In the genomic region with DNA sequence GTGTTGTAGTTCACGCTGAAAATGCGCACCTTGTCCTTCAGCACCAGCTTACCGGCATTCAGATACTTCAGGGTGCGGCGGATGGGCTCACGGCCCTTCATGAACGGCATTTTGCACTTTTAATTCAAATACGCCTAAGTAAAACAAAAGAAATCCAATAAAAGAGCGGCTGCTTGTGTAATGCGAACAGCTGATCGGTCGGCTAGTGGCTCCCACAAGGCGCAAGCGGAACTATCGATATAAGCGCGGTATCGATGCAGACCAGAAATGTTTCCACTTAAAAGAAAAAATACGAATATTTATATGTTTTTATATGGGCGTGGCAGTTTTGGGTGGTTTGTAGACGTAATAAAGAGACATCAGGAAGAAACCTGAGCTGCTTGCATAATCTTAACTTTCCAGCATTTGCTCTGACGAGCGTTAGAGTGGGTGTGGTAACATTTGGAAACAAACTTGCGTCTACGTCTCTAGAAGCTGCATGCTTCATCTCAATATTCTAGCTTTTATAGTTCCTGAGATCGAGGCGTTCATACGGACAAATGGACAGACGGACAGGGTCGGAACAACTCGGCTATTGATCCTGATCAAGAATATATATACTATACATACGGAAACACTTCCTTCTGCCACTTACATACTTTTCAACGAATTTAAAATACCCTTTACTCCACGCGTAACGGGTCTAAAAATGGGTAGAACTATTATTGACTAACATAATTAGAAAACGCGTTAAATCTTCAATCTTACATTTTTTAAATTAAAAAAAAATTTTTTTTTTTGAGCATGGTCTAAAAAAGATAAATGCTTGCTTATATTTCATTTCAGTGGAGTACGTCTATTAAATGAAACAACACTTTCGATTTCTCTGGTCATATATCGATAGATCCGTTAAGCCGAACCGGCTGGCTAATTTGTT, we compare ENCODE assay signal across 1 fruit fly cellular context.
TF ChIP-seq lines count a peak whose summit lies in the region.

A gene (minus strand): TSS at position 199 of the 916 bp plus-strand sequence.
A gene (plus strand): TSS at position 894 of the 916 bp plus-strand sequence.

TF ChIP-seq in whole organism, embryonic, 481 proteins besides CTCF, POLR2A, EP300 and RAD21 (continued from another document and continues in another):
- TF ChIP-seq cwo (GFP tag; optimal IDR thresholded peaks at IDR 0.05; lab: Kevin White, UChicago) (no peak), fd64A (GFP tag; optimal IDR thresholded peaks at IDR 0.05; lab: Kevin White, UChicago) (no peak), bcd (GFP tag; optimal IDR thresholded peaks at IDR 0.05; lab: Kevin White, UChicago) (peak; percentile 22), CG5953 (GFP tag; IDR thresholded peaks at IDR 0.05; lab: Robert Waterston, UW) (no peak), nmo (GFP tag; optimal IDR thresholded peaks at IDR 0.05; lab: Kevin White, UChicago) (peak; percentile 61), NK7.1 (GFP tag; optimal IDR thresholded peaks at IDR 0.05; lab: Kevin White, UChicago) (no peak), otp (GFP tag; IDR thresholded peaks at IDR 0.05; lab: Robert Waterston, UW) (no peak), ato (GFP tag; IDR thresholded peaks at IDR 0.05; lab: Robert Waterston, UW; ENCODE audit: partially characterized antibody) (peak; percentile 34; the same call in 1 of the 2 replicates), CG17802 (tag; optimal IDR thresholded peaks at IDR 0.05; lab: Kevin White, UChicago) (peak; percentile 42), tna (GFP tag; IDR thresholded peaks at IDR 0.05; lab: Robert Waterston, UW; ENCODE audit: partially characterized antibody) (0 out of 2 replicates have a peak, but pooled peaks have one; percentile 24), CG17912 (GFP tag; optimal IDR thresholded peaks at IDR 0.05; lab: Kevin White, UChicago) (no peak), CG32772 (GFP tag; IDR thresholded peaks at IDR 0.05; lab: Robert Waterston, UW) (no peak), trh (GFP tag; optimal IDR thresholded peaks at IDR 0.05; lab: Kevin White, UChicago) (no peak), wek (GFP tag; optimal IDR thresholded peaks at IDR 0.05; lab: Kevin White, UChicago) (no peak), CG13287 (GFP tag; IDR thresholded peaks at IDR 0.05; lab: Robert Waterston, UW; ENCODE audit: partially characterized antibody) (peak; percentile 51), dimm (GFP tag; IDR thresholded peaks at IDR 0.05; lab: Robert Waterston, UW) (no peak), Atf-2 (GFP tag; optimal IDR thresholded peaks at IDR 0.05; lab: Kevin White, UChicago) (peak; percentile 4), ash1 (GFP tag; optimal IDR thresholded peaks at IDR 0.05; lab: Kevin White, UChicago) (no peak), bab2 (GFP tag; optimal IDR thresholded peaks at IDR 0.05; lab: Kevin White, UChicago) (no peak), CG15514 (GFP tag; optimal IDR thresholded peaks at IDR 0.05; lab: Kevin White, UChicago) (no peak), Ptx1 (GFP tag; IDR thresholded peaks at IDR 0.05; lab: Robert Waterston, UW) (peak; percentile 65), CG10267 (tag; optimal IDR thresholded peaks at IDR 0.05; lab: Kevin White, UChicago) (no peak), Bteb2 (GFP tag; optimal IDR thresholded peaks at IDR 0.05; lab: Kevin White, UChicago) (no peak), ham (GFP tag; IDR thresholded peaks at IDR 0.05; lab: Robert Waterston, UW) (no peak), Med (GFP tag; lab: Kevin White, UChicago) (peak; percentile 55), CG13424 (tag; optimal IDR thresholded peaks at IDR 0.05; lab: Kevin White, UChicago) (no peak), CG3407 (GFP tag; optimal IDR thresholded peaks at IDR 0.05; lab: Kevin White, UChicago) (no peak), yki (optimal IDR thresholded peaks at IDR 0.05; lab: Kevin White, UChicago) (no peak), CG1529 (GFP tag; optimal IDR thresholded peaks at IDR 0.05; lab: Kevin White, UChicago) (no peak), Fer1 (GFP tag; optimal IDR thresholded peaks at IDR 0.05; lab: Kevin White, UChicago) (no peak), CG4730 (GFP tag; IDR thresholded peaks at IDR 0.05; lab: Robert Waterston, UW) (0 out of 2 replicates have a peak, but pooled peaks have one; percentile 33), CG10979 (tag; optimal IDR thresholded peaks at IDR 0.05; lab: Kevin White, UChicago) (peak; percentile 3), Asciz (GFP tag; optimal IDR thresholded peaks at IDR 0.05; lab: Kevin White, UChicago) (no peak), nom (GFP tag; optimal IDR thresholded peaks at IDR 0.05; lab: Kevin White, UChicago) (no peak), Side (GFP tag; optimal IDR thresholded peaks at IDR 0.05; lab: Kevin White, UChicago) (no peak), CG2199 (GFP tag; IDR thresholded peaks at IDR 0.05; lab: Robert Waterston, UW) (no peak), mld (GFP tag; IDR thresholded peaks at IDR 0.05; lab: Robert Waterston, UW; ENCODE audit: partially characterized antibody) (no peak), Fer2 (tag; optimal IDR thresholded peaks at IDR 0.05; lab: Kevin White, UChicago) (peak; percentile 11), chif (GFP tag; optimal IDR thresholded peaks at IDR 0.05; lab: Kevin White, UChicago) (peak in 1 of 2 experiments; percentile 44), Neu2 (GFP tag; optimal IDR thresholded peaks at IDR 0.05; lab: Kevin White, UChicago; ENCODE audit: borderline replicate concordance) (no peak), Hr3 (GFP tag; optimal IDR thresholded peaks at IDR 0.05; lab: Kevin White, UChicago) (peak; percentile 2), YL-1 (GFP tag; optimal IDR thresholded peaks at IDR 0.05; lab: Kevin White, UChicago) (no peak), Sry-β (GFP tag; optimal IDR thresholded peaks at IDR 0.05; lab: Kevin White, UChicago) (no peak), Myb (GFP tag; optimal IDR thresholded peaks at IDR 0.05; lab: Kevin White, UChicago) (peak; percentile 22), CG7556 (GFP tag; optimal IDR thresholded peaks at IDR 0.05; lab: Kevin White, UChicago) (no peak), HmgD (GFP tag; optimal IDR thresholded peaks at IDR 0.05; lab: Kevin White, UChicago) (no peak), fd96Cb (tag; optimal IDR thresholded peaks at IDR 0.05; lab: Kevin White, UChicago) (peak; percentile 30), usp (GFP tag; optimal IDR thresholded peaks at IDR 0.05; lab: Kevin White, UChicago) (no peak), inv (GFP tag; IDR thresholded peaks at IDR 0.05; lab: Robert Waterston, UW; ENCODE audit: partially characterized antibody) (peak; percentile 52), dmrt11E (tag; optimal IDR thresholded peaks at IDR 0.05; lab: Kevin White, UChicago) (peak; percentile 53), lov (optimal IDR thresholded peaks at IDR 0.05; lab: Kevin White, UChicago) (no peak), lov (GFP tag; IDR thresholded peaks at IDR 0.05; lab: Robert Waterston, UW) (no peak), bsh (GFP tag; optimal IDR thresholded peaks at IDR 0.05; lab: Kevin White, UChicago) (peak in 1 of 2 experiments; percentile 18), CG13894 (tag; optimal IDR thresholded peaks at IDR 0.05; lab: Kevin White, UChicago) (no peak), jigr1 (GFP tag; IDR thresholded peaks at IDR 0.05; lab: Robert Waterston, UW) (0 out of 3 replicates have a peak, but pooled peaks have one; percentile 22), BEAF-32 (GFP tag; optimal IDR thresholded peaks at IDR 0.05; lab: Kevin White, UChicago) (peak; percentile 66), CG13296 (GFP tag; optimal IDR thresholded peaks at IDR 0.05; lab: Kevin White, UChicago) (no peak), pum (GFP tag; optimal IDR thresholded peaks at IDR 0.05; lab: Kevin White, UChicago) (no peak), Eip74EF (GFP tag; optimal IDR thresholded peaks at IDR 0.05; lab: Kevin White, UChicago) (peak in 1 of 2 experiments; percentile 54), CG34376 (GFP tag; optimal IDR thresholded peaks at IDR 0.05; lab: Kevin White, UChicago) (no peak), nerfin-2 (GFP tag; IDR thresholded peaks at IDR 0.05; lab: Robert Waterston, UW; ENCODE audit: partially characterized antibody) (no peak), HLHmδ (GFP tag; optimal IDR thresholded peaks at IDR 0.05; lab: Kevin White, UChicago) (no peak), peb (GFP tag; IDR thresholded peaks at IDR 0.05; lab: Robert Waterston, UW) (no peak), wdn (GFP tag; IDR thresholded peaks at IDR 0.05; lab: Robert Waterston, UW) (no peak), CG15269 (tag; optimal IDR thresholded peaks at IDR 0.05; lab: Kevin White, UChicago) (peak; percentile 18), slou (GFP tag; optimal IDR thresholded peaks at IDR 0.05; lab: Kevin White, UChicago) (no peak), CG16815 (GFP tag; optimal IDR thresholded peaks at IDR 0.05; lab: Kevin White, UChicago) (peak; percentile 49), ems (GFP tag; optimal IDR thresholded peaks at IDR 0.05; lab: Kevin White, UChicago) (no peak), wor (GFP tag; IDR thresholded peaks at IDR 0.05; lab: Robert Waterston, UW) (peak; percentile 13; the same call in 1 of the 2 replicates), CG11456 (GFP tag; IDR thresholded peaks at IDR 0.05; lab: Robert Waterston, UW) (no peak), caup (GFP tag; optimal IDR thresholded peaks at IDR 0.05; lab: Kevin White, UChicago; ENCODE audit: severe bottlenecking) (no peak), tin (GFP tag; optimal IDR thresholded peaks at IDR 0.05; lab: Kevin White, UChicago) (peak; percentile 10), CG6791 (GFP tag; IDR thresholded peaks at IDR 0.05; lab: Robert Waterston, UW; ENCODE audit: partially characterized antibody) (peak; percentile 50; the same call in 1 of the 3 replicates), CG6272 (GFP tag; IDR thresholded peaks at IDR 0.05; lab: Robert Waterston, UW) (no peak), br (optimal IDR thresholded peaks at IDR 0.05; lab: Kevin White, UChicago) (no peak), CG6683 (GFP tag; optimal IDR thresholded peaks at IDR 0.05; lab: Kevin White, UChicago) (no peak), CG7963 (GFP tag; IDR thresholded peaks at IDR 0.05; lab: Robert Waterston, UW; ENCODE audit: partially characterized antibody) (no peak), Gsc (GFP tag; IDR thresholded peaks at IDR 0.05; lab: Robert Waterston, UW) (no peak), cad (GFP tag; optimal IDR thresholded peaks at IDR 0.05; lab: Kevin White, UChicago) (no peak), Opbp (GFP tag; IDR thresholded peaks at IDR 0.05; lab: Robert Waterston, UW; ENCODE audit: partially characterized antibody) (peak; percentile 22; the same call in 1 of the 3 replicates), CG18011 (GFP tag; optimal IDR thresholded peaks at IDR 0.05; lab: Kevin White, UChicago) (no peak), Dfd (GFP tag; optimal IDR thresholded peaks at IDR 0.05; lab: Kevin White, UChicago) (no peak), B-H2 (GFP tag; optimal IDR thresholded peaks at IDR 0.05; lab: Kevin White, UChicago) (no peak), croc (GFP tag; conservative IDR thresholded peaks at IDR 0.05; lab: Robert Waterston, UW) (no peak), chinmo (GFP tag; IDR thresholded peaks at IDR 0.05; lab: Robert Waterston, UW; ENCODE audit: partially characterized antibody) (no peak), klu (GFP tag; IDR thresholded peaks at IDR 0.05; lab: Robert Waterston, UW) (no peak), CG10462 (GFP tag; optimal IDR thresholded peaks at IDR 0.05; lab: Kevin White, UChicago) (no peak), jing (GFP tag; optimal IDR thresholded peaks at IDR 0.05; lab: Kevin White, UChicago) (no peak), cato (GFP tag; optimal IDR thresholded peaks at IDR 0.05; lab: Kevin White, UChicago; ENCODE audit: borderline replicate concordance) (no peak), CG18764 (GFP tag; optimal IDR thresholded peaks at IDR 0.05; lab: Kevin White, UChicago) (no peak), ERR (GFP tag; optimal IDR thresholded peaks at IDR 0.05; lab: Kevin White, UChicago) (no peak), Drgx (GFP tag; IDR thresholded peaks at IDR 0.05; lab: Robert Waterston, UW) (0 out of 2 replicates have a peak, but pooled peaks have one; percentile 27), Hand (GFP tag; optimal IDR thresholded peaks at IDR 0.05; lab: Kevin White, UChicago) (no peak), slbo (GFP tag; IDR thresholded peaks at IDR 0.05; lab: Robert Waterston, UW) (peak; percentile 68), CG30431 (GFP tag; optimal IDR thresholded peaks at IDR 0.05; lab: Kevin White, UChicago) (peak; percentile 31), Rfx (GFP tag; IDR thresholded peaks at IDR 0.05; lab: Robert Waterston, UW) (peak; percentile 66), Optix (GFP tag; IDR thresholded peaks at IDR 0.05; lab: Robert Waterston, UW) (no peak), Atf6 (GFP tag; IDR thresholded peaks at IDR 0.05; lab: Robert Waterston, UW) (peak; percentile 41; the same call in 1 of the 2 replicates), danr (GFP tag; IDR thresholded peaks at IDR 0.05; lab: Robert Waterston, UW) (no peak), GATAe (GFP tag; conservative IDR thresholded peaks at IDR 0.05; lab: Robert Waterston, UW) (no peak), CG6654 (GFP tag; optimal IDR thresholded peaks at IDR 0.05; lab: Kevin White, UChicago) (no peak), Elba2 (GFP tag; optimal IDR thresholded peaks at IDR 0.05; lab: Kevin White, UChicago) (no peak), ewg (GFP tag; optimal IDR thresholded peaks at IDR 0.05; lab: Kevin White, UChicago) (no peak), Hey (tag; optimal IDR thresholded peaks at IDR 0.05; lab: Kevin White, UChicago) (no peak), lab (GFP tag; optimal IDR thresholded peaks at IDR 0.05; lab: Kevin White, UChicago) (no peak), stc (GFP tag; IDR thresholded peaks at IDR 0.05; lab: Robert Waterston, UW) (no peak), tll (GFP tag; optimal IDR thresholded peaks at IDR 0.05; lab: Kevin White, UChicago) (no peak), tap (tag; optimal IDR thresholded peaks at IDR 0.05; lab: Kevin White, UChicago) (no peak), CG33213 (GFP tag; optimal IDR thresholded peaks at IDR 0.05; lab: Kevin White, UChicago) (no peak), CG10321 (GFP tag; IDR thresholded peaks at IDR 0.05; lab: Robert Waterston, UW) (no peak), CG1603 (tag; optimal IDR thresholded peaks at IDR 0.05; lab: Kevin White, UChicago) (no peak), kni (GFP tag; optimal IDR thresholded peaks at IDR 0.05; lab: Kevin White, UChicago) (no peak), Hmr (GFP tag; optimal IDR thresholded peaks at IDR 0.05; lab: Kevin White, UChicago) (no peak), Camta (GFP tag; optimal IDR thresholded peaks at IDR 0.05; lab: Kevin White, UChicago) (peak; percentile 19), CG10654 (GFP tag; optimal IDR thresholded peaks at IDR 0.05; lab: Kevin White, UChicago) (peak; percentile 0), CG12942 (GFP tag; optimal IDR thresholded peaks at IDR 0.05; lab: Kevin White, UChicago) (no peak), CG31388 (GFP tag; optimal IDR thresholded peaks at IDR 0.05; lab: Kevin White, UChicago) (no peak), CG17612 (GFP tag; IDR thresholded peaks at IDR 0.05; lab: Robert Waterston, UW) (no peak), CG3281 (GFP tag; optimal IDR thresholded peaks at IDR 0.05; lab: Kevin White, UChicago) (no peak), CG3838 (GFP tag; optimal IDR thresholded peaks at IDR 0.05; lab: Kevin White, UChicago) (no peak), CG30020 (tag; optimal IDR thresholded peaks at IDR 0.05; lab: Kevin White, UChicago) (peak; percentile 70)
